Fruit fly (Drosophila melanogaster): ENCODE results near the gene otu.

dm6 chrX:8502053-8502452 lies 12.7 kb upstream of the otu start:
- TF ChIP-seq esg (GFP tag; conservative IDR thresholded peaks at IDR 0.05) (no peak), CG8924 (tag; optimal IDR thresholded peaks at IDR 0.05) (no peak), CG13424 (tag; optimal IDR thresholded peaks at IDR 0.05) (no peak), CG10267 (tag; optimal IDR thresholded peaks at IDR 0.05) (no peak), NfI (GFP tag; optimal IDR thresholded peaks at IDR 0.05) (no peak)
